Fruit fly (Drosophila melanogaster) whole organism, pupa: ENCODE data around the gene CG33966.

Source experiments
- CG10348 ChIP-seq: fragments of 200-800 bp; sonication (Bioruptor generic); IDR thresholded peaks from 2 replicates; pipeline ENCODE4 v1.3.6; 2022; ENCODE audit warnings: missing biosample characterization, missing genetic modification characterization
- Ets98B ChIP-seq: fragments of 200-800 bp; sonication (Bioruptor generic); IDR thresholded peaks from 2 replicates; pipeline ENCODE4 v1.3.6; 2022; ENCODE audit warnings: missing biosample characterization, missing genetic modification characterization
- Snoo ChIP-seq: fragments of 200-800 bp; sonication (Bioruptor generic); optimal IDR thresholded peaks from 3 replicates; lab custom pipeline; 2017; ENCODE audit warnings: missing biosample characterization, mild to moderate bottlenecking, missing genetic modification characterization, inconsistent platforms

dm6 chr3L:1206682-1207421, 27.1 kb upstream of the CG33966 start, which contains the start of gene LysB:
- TF ChIP-seq CG10348 (GFP tag; lab: Robert Waterston, UW) (no peak), Ets98B (GFP tag; lab: Robert Waterston, UW) (no peak), Snoo (no peak)
